Worm (Caenorhabditis elegans) whole organism, L2 larva: ENCODE data around the gene F40F8.4.

Experiments
- ZK546.5 ChIP-seq: sonication (generic microtip); optimal IDR thresholded peaks from 2 replicates; lab custom pipeline; 2017; ENCODE audit warnings: missing biosample characterization, missing genetic modification characterization
- ceh-82 ChIP-seq: fragments of 150-350 bp; optimal IDR thresholded peaks from 2 replicates; lab custom pipeline; 2014; ENCODE audit warnings: missing biosample characterization, missing genetic modification characterization
- lin-13 ChIP-seq: fragments of 150-350 bp; optimal IDR thresholded peaks from 2 replicates; lab custom pipeline; 2014; ENCODE audit warnings: missing biosample characterization, missing genetic modification reagents, missing genetic modification characterization
- nhr-12 ChIP-seq: fragments of 150-350 bp; optimal IDR thresholded peaks from 2 replicates; lab custom pipeline; 2014; ENCODE audit warnings: missing biosample characterization, missing genetic modification characterization
- nhr-6 ChIP-seq: fragments of 150-350 bp; optimal IDR thresholded peaks from 2 replicates; lab custom pipeline; 2014; ENCODE audit warnings: missing biosample characterization, missing genetic modification characterization
- nhr-77 ChIP-seq: fragments of 150-350 bp; optimal IDR thresholded peaks from 2 replicates; lab custom pipeline; 2014; ENCODE audit warnings: missing biosample characterization, missing genetic modification characterization

DNA sequence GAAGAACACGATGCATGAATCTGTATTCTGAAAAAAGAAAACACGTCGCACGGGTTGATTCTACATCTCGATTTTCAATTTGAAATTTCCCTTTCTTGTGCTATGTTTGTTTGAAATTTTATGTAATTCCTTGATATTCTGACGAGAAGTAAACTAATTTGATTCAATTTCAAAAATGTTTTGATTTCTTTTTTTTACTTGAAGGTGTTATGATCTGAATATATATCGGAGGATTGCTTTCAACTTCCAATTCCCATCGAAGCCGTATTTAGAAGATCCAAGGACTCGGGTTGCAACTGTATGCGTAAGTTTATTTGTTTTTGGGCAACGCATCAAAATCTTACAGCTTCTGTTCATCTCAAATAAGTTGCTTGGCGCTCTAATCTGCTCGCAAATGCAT, 12.7 kb downstream of the F40F8.4 start, which contains the start of gene F40F8.1:
- no peak for TF ChIP-seq nhr-77
- TF ChIP-seq ceh-82 (tag; lab: Kevin White, UChicago): no peak
- no peak for TF ChIP-seq nhr-6 (tag; lab: Kevin White, UChicago)
- TF ChIP-seq lin-13 (GFP tag; lab: Kevin White, UChicago): no peak
- no peak for TF ChIP-seq ZK546.5
- TF ChIP-seq nhr-12 (tag; lab: Kevin White, UChicago): no peak
